Worm (Caenorhabditis elegans): ENCODE data around the gene nuo-5.

nuo-5 gene

ce11 chrV:2664525-2665053 is 34.2 kb upstream of the nuo-5 start, which contains the start of gene ndx-2 (continued):
- TF ChIP-seq lin-13 (GFP tag; optimal IDR thresholded peaks at IDR 0.05) (peak; percentile 78), lin-39 (tag; optimal IDR thresholded peaks at IDR 0.05) (no peak), nhr-77 (tag; optimal IDR thresholded peaks at IDR 0.05) (no peak), aha-1 (tag) (no peak), dmd-8 (GFP tag; IDR thresholded peaks at IDR 0.05) (peak; percentile 79; the same call in 1 of the 2 replicates), zfp-3 (GFP tag; conservative IDR thresholded peaks at IDR 0.05) (no peak), ztf-7 (tag; optimal IDR thresholded peaks at IDR 0.05) (no peak), ceh-44 (GFP tag; IDR thresholded peaks at IDR 0.05) (no peak), mxl-2 (GFP tag; conservative IDR thresholded peaks at IDR 0.05) (0 out of 2 replicates have a peak, but pooled peaks have one; percentile 20), lin-15B (tag; optimal IDR thresholded peaks at IDR 0.05) (no peak), ZK337.2 (GFP tag; IDR thresholded peaks at IDR 0.05) (no peak), ctbp-1 (GFP tag; IDR thresholded peaks at IDR 0.05) (peak; percentile 66), F10B5.3 (tag; optimal IDR thresholded peaks at IDR 0.05) (no peak), lim-7 (GFP tag; IDR thresholded peaks at IDR 0.05) (peak; percentile 93), nhr-237 (tag; optimal IDR thresholded peaks at IDR 0.05) (no peak), gei-8 (GFP tag; optimal IDR thresholded peaks at IDR 0.05) (no peak), ceh-28 (tag; optimal IDR thresholded peaks at IDR 0.05) (no peak), spr-3 (GFP tag; optimal IDR thresholded peaks at IDR 0.05) (no peak), nhr-25 (tag; optimal IDR thresholded peaks at IDR 0.05; ENCODE audit: borderline replicate concordance, insufficient read depth) (no peak), cey-2 (tag; optimal IDR thresholded peaks at IDR 0.05; ENCODE audit: borderline replicate concordance, insufficient read depth) (no peak), unc-62 (GFP tag; optimal IDR thresholded peaks at IDR 0.05 in 1 of 2) (no peak), unc-62 (tag; optimal IDR thresholded peaks at IDR 0.05) (no peak), daf-8 (GFP tag; IDR thresholded peaks at IDR 0.05) (no peak), T20F7.1 (GFP tag; optimal IDR thresholded peaks at IDR 0.05) (no peak), snpc-1.2 (GFP tag; IDR thresholded peaks at IDR 0.05) (peak; percentile 79), ces-1 (GFP tag; optimal IDR thresholded peaks at IDR 0.05) (no peak), dmd-9 (GFP tag; IDR thresholded peaks at IDR 0.05) (no peak)

ce11 chrV:2666600-2666999 is 32.2 kb upstream of the nuo-5 start, which contains the start of gene W02G9.4:
TSS of gene W02G9.4 (plus strand) at chrV:2666900.
- no peak for TF ChIP-seq nhr-11 (tag; optimal IDR thresholded peaks at IDR 0.05)
- TF ChIP-seq zip-11 (GFP tag; IDR thresholded peaks at IDR 0.05): no peak
- no peak for TF ChIP-seq ces-1 (GFP tag; optimal IDR thresholded peaks at IDR 0.05)
- TF ChIP-seq nhr-237 (tag; optimal IDR thresholded peaks at IDR 0.05): no peak
- no peak for TF ChIP-seq nhr-41 (GFP tag; IDR thresholded peaks at IDR 0.05)
- TF ChIP-seq nhr-10 (tag; optimal IDR thresholded peaks at IDR 0.05): no peak
- TF ChIP-seq spr-1 (tag; optimal IDR thresholded peaks at IDR 0.05): no peak
- TF ChIP-seq mdt-29 (GFP tag; IDR thresholded peaks at IDR 0.05): no peak
- no peak for TF ChIP-seq fos-1 (tag; optimal IDR thresholded peaks at IDR 0.05)
- TF ChIP-seq ztf-11 (tag; optimal IDR thresholded peaks at IDR 0.05): no peak
- no peak for TF ChIP-seq snpc-4 (tag; optimal IDR thresholded peaks at IDR 0.05)

- TF ChIP-seq aly-2 (tag; optimal IDR thresholded peaks at IDR 0.05): no peak
- TF ChIP-seq pha-4 (GFP tag; IDR thresholded peaks at IDR 0.05): no peak
- no peak for TF ChIP-seq pha-4 (tag; optimal IDR thresholded peaks at IDR 0.05)
- TF ChIP-seq hlh-30 (tag; optimal IDR thresholded peaks at IDR 0.05; ENCODE audit: insufficient read depth): peak; percentile 45
- no peak for TF ChIP-seq fkh-10 (GFP tag; optimal IDR thresholded peaks at IDR 0.05)
- no peak for TF ChIP-seq ceh-32 (tag; optimal IDR thresholded peaks at IDR 0.05; ENCODE audit: poor library complexity)
- TF ChIP-seq attf-4 (tag; optimal IDR thresholded peaks at IDR 0.05): no peak
- no peak for TF ChIP-seq snpc-1.2 (GFP tag; IDR thresholded peaks at IDR 0.05)
- TF ChIP-seq aha-1 (tag): peak; percentile 37
- TF ChIP-seq vab-7 (GFP tag; IDR thresholded peaks at IDR 0.05): no peak
- no peak for TF ChIP-seq egl-43 (GFP tag; IDR thresholded peaks at IDR 0.05)
- TF ChIP-seq hlh-11 (tag; optimal IDR thresholded peaks at IDR 0.05): peak; percentile 30
- TF ChIP-seq zip-2 (tag; optimal IDR thresholded peaks at IDR 0.05): no peak
- TF ChIP-seq ceh-82 (tag; optimal IDR thresholded peaks at IDR 0.05): no peak
Measured at ce11 chrV:2671155-2671554, 27.6 kb upstream of the nuo-5 start, which contains the start of gene kel-8. TSS of gene kel-8 (plus strand) at chrV:2671455.

Measured in whole organism, L4 larva.